Fruit fly (Drosophila melanogaster) whole organism, embryonic: ENCODE results near the gene ClpP.

Experiments
- Ada2b ChIP-seq: fragments of 200-800 bp; sonication (Bioruptor generic); IDR thresholded peaks from 2 replicates; pipeline ENCODE4 v1.3.6; 2022; ENCODE audit warnings: missing biosample characterization, missing genetic modification characterization
- Atf6 ChIP-seq: fragments of 200-800 bp; sonication (Bioruptor generic); IDR thresholded peaks from 2 replicates; pipeline ENCODE4 v1.3.6; 2022; ENCODE audit warnings: missing biosample characterization, missing genetic modification characterization
- BEAF-32 ChIP-seq: fragments of 200-800 bp; sonication (Bioruptor generic); optimal IDR thresholded peaks from 3 replicates; lab custom pipeline; 2017; ENCODE audit warnings: missing biosample characterization, missing genetic modification characterization, mild to moderate bottlenecking, moderate library complexity, missing genetic modification reagents
- Bteb2 ChIP-seq: fragments of 200-800 bp; sonication (Bioruptor generic); optimal IDR thresholded peaks from 2 replicates; lab custom pipeline; 2016; ENCODE audit warnings: missing biosample characterization, missing genetic modification characterization
- CG1024 ChIP-seq: fragments of 200-800 bp; sonication (Bioruptor generic); IDR thresholded peaks from 2 replicates; pipeline ENCODE4 v1.3.6; 2022; ENCODE audit warnings: missing biosample characterization, missing genetic modification characterization
- CG10366 ChIP-seq: fragments of 200-800 bp; sonication (Bioruptor generic); IDR thresholded peaks from 2 replicates; pipeline ENCODE4 v1.3.6; 2022; ENCODE audit warnings: missing biosample characterization, missing genetic modification characterization
- CG10431 ChIP-seq: fragments of 200-800 bp; sonication (Bioruptor generic); optimal IDR thresholded peaks from 3 replicates; lab custom pipeline; 2018; ENCODE audit warnings: missing biosample characterization, mild to moderate bottlenecking, missing genetic modification characterization
- CG12659 ChIP-seq: fragments of 200-800 bp; sonication (Bioruptor generic); optimal IDR thresholded peaks from 3 replicates; lab custom pipeline; 2017; ENCODE audit warnings: mild to moderate bottlenecking, missing biosample characterization, missing genetic modification reagents, missing genetic modification characterization
- CG14050 ChIP-seq: fragments of 200-800 bp; sonication (Bioruptor generic); IDR thresholded peaks from 3 replicates; pipeline ENCODE4 v1.3.6; 2022; ENCODE audit warnings: missing biosample characterization, missing genetic modification characterization
- CG14667 ChIP-seq: fragments of 200-800 bp; sonication (Bioruptor generic); IDR thresholded peaks from 2 replicates; pipeline ENCODE4 v1.3.6; 2022; ENCODE audit warnings: missing biosample characterization, missing genetic modification characterization
- CG15601 ChIP-seq: fragments of 200-800 bp; sonication (Bioruptor generic); optimal IDR thresholded peaks from 3 replicates; lab custom pipeline; 2019; ENCODE audit warnings: missing biosample characterization, mild to moderate bottlenecking, missing genetic modification characterization, moderate library complexity
- CG17385 ChIP-seq: fragments of 200-800 bp; sonication (Bioruptor generic); optimal IDR thresholded peaks from 3 replicates; lab custom pipeline; 2018; ENCODE audit warnings: missing biosample characterization, mild to moderate bottlenecking, missing genetic modification characterization
- CG1792 ChIP-seq: fragments of 200-800 bp; sonication (Bioruptor generic); optimal IDR thresholded peaks from 2 replicates; lab custom pipeline; 2016; ENCODE audit warnings: missing biosample characterization, missing genetic modification characterization
- CG18262 ChIP-seq: fragments of 200-800 bp; optimal IDR thresholded peaks from 3 replicates; lab custom pipeline; 2019; ENCODE audit warnings: missing biosample characterization, mild to moderate bottlenecking, missing genetic modification characterization, moderate library complexity
- CG2116 ChIP-seq: fragments of 200-800 bp; sonication (Bioruptor generic); optimal IDR thresholded peaks from 3 replicates; lab custom pipeline; 2018; ENCODE audit warnings: missing biosample characterization, mild to moderate bottlenecking, missing genetic modification characterization
- CG2199 ChIP-seq: fragments of 200-800 bp; sonication (Bioruptor generic); IDR thresholded peaks from 3 replicates; pipeline ENCODE4 v1.3.6; 2022; ENCODE audit warnings: missing biosample characterization, missing genetic modification characterization
- CG32532 ChIP-seq: fragments of 200-800 bp; sonication (Bioruptor generic); IDR thresholded peaks from 2 replicates; pipeline ENCODE4 v1.3.6; 2022; ENCODE audit warnings: missing biosample characterization, missing genetic modification characterization
- CG32772 ChIP-seq: fragments of 200-800 bp; sonication (Bioruptor generic); IDR thresholded peaks from 2 replicates; pipeline ENCODE4 v1.3.6; 2022; ENCODE audit warnings: missing biosample characterization, missing genetic modification characterization
- CG33213 ChIP-seq: fragments of 200-800 bp; sonication (Bioruptor generic); optimal IDR thresholded peaks from 3 replicates; lab custom pipeline; 2016; ENCODE audit warnings: missing biosample characterization, missing genetic modification characterization
- CG34422 ChIP-seq: fragments of 200-800 bp; sonication (Bioruptor generic); IDR thresholded peaks from 3 replicates; pipeline ENCODE4 v1.3.6; 2022; ENCODE audit warnings: missing biosample characterization, missing genetic modification characterization
- CG4820 ChIP-seq: fragments of 200-800 bp; sonication (Bioruptor generic); optimal IDR thresholded peaks from 3 replicates; lab custom pipeline; 2016; ENCODE audit warnings: missing biosample characterization, missing genetic modification characterization
- CG6689 ChIP-seq: fragments of 200-800 bp; sonication (Bioruptor generic); IDR thresholded peaks from 2 replicates; pipeline ENCODE4 v1.3.6; 2022; ENCODE audit warnings: missing biosample characterization, missing genetic modification characterization
- CG8944 ChIP-seq: fragments of 200-800 bp; sonication (Bioruptor generic); optimal IDR thresholded peaks from 3 replicates; lab custom pipeline; 2016; ENCODE audit warnings: missing biosample characterization, missing genetic modification characterization
- CG9609 ChIP-seq: fragments of 200-800 bp; sonication (Bioruptor generic); optimal IDR thresholded peaks from 3 replicates; lab custom pipeline; 2016; ENCODE audit warnings: missing biosample characterization, missing genetic modification characterization
- Lpt ChIP-seq: fragments of >200 bp; optimal IDR thresholded peaks from 2 replicates; lab custom pipeline; 2018; ENCODE audit warnings: missing biosample characterization, missing genetic modification characterization
- MESR4 ChIP-seq: fragments of 200-800 bp; sonication (Bioruptor generic); optimal IDR thresholded peaks from 2 replicates; lab custom pipeline; 2018; ENCODE audit warnings: missing biosample characterization, mild to moderate bottlenecking, missing genetic modification characterization, moderate library complexity
- Med ChIP-seq: fragments of 200-800 bp; sonication (Bioruptor generic); peaks from one replicate; lab custom pipeline; 2016; ENCODE audit warnings: missing biosample characterization, missing genetic modification characterization, mild to moderate bottlenecking, inconsistent platforms, moderate library complexity
- Myb ChIP-seq: fragments of 200-800 bp; sonication (Bioruptor generic); optimal IDR thresholded peaks from 2 replicates; lab custom pipeline; 2016; ENCODE audit warnings: missing biosample characterization, missing genetic modification characterization
- Pdp1 ChIP-seq, 2 experiments: fragments of 200-800 bp; sonication (Bioruptor generic); optimal IDR thresholded peaks; 3 replicates each; lab custom pipeline; 2016; ENCODE audit warnings: missing biosample characterization in 2 of 2, missing genetic modification characterization in 2 of 2, mild to moderate bottlenecking in 1 of 2, moderate library complexity in 1 of 2
- Ptx1 ChIP-seq: fragments of 200-800 bp; sonication (Bioruptor generic); IDR thresholded peaks from 2 replicates; pipeline ENCODE4 v1.3.6; 2022; ENCODE audit warnings: missing biosample characterization, missing genetic modification characterization
- Rfx ChIP-seq: fragments of 200-800 bp; sonication (Bioruptor generic); IDR thresholded peaks from 2 replicates; pipeline ENCODE4 v1.3.6; 2022; ENCODE audit warnings: missing biosample characterization, missing genetic modification characterization
- Ssrp ChIP-seq: fragments of 200-800 bp; sonication (Bioruptor generic); optimal IDR thresholded peaks from 2 replicates; lab custom pipeline; 2018; ENCODE audit warnings: missing biosample characterization, mild to moderate bottlenecking, missing genetic modification characterization, moderate library complexity
- Xbp1 ChIP-seq: fragments of 200-800 bp; sonication (Bioruptor generic); optimal IDR thresholded peaks from 3 replicates; lab custom pipeline; 2016; ENCODE audit warnings: missing biosample characterization, mild to moderate bottlenecking, missing genetic modification characterization
- YL-1 ChIP-seq: fragments of 200-800 bp; sonication (Bioruptor generic); optimal IDR thresholded peaks from 3 replicates; lab custom pipeline; 2017; ENCODE audit warnings: missing biosample characterization, mild to moderate bottlenecking, missing genetic modification characterization
- aop ChIP-seq: fragments of 200-800 bp; sonication (Bioruptor generic); IDR thresholded peaks from 2 replicates; pipeline ENCODE4 v1.3.6; 2022; ENCODE audit warnings: missing biosample characterization, missing genetic modification characterization
- bsh ChIP-seq, 2 experiments: fragments of 200-800 bp; sonication (Bioruptor generic); optimal IDR thresholded peaks; 2 replicates each; lab custom pipeline; 2017 to 2018; ENCODE audit warnings: mild to moderate bottlenecking in 2 of 2, missing biosample characterization in 2 of 2, missing genetic modification characterization in 2 of 2, moderate library complexity in 1 of 2
- chif ChIP-seq, 2 experiments: fragments of 200-800 bp; sonication (Bioruptor generic); optimal IDR thresholded peaks; 3 replicates each; lab custom pipeline; 2016; ENCODE audit warnings: missing biosample characterization in 2 of 2, missing genetic modification characterization in 2 of 2
- chn ChIP-seq: fragments of 200-800 bp; sonication (Bioruptor generic); optimal IDR thresholded peaks from 2 replicates; lab custom pipeline; 2016; ENCODE audit warnings: missing biosample characterization, missing genetic modification characterization
- dati ChIP-seq: fragments of 200-800 bp; sonication (Bioruptor generic); IDR thresholded peaks from 2 replicates; pipeline ENCODE4 v1.3.6; 2022; ENCODE audit warnings: missing biosample characterization, missing genetic modification characterization
- dpn ChIP-seq, 2 experiments: fragments of 200-800 bp; sonication (Bioruptor generic); optimal IDR thresholded peaks; 3 replicates each; lab custom pipeline; 2016; ENCODE audit warnings: missing biosample characterization in 2 of 2, missing genetic modification characterization in 2 of 2
- grau ChIP-seq: fragments of 200-800 bp; optimal IDR thresholded peaks from 3 replicates; lab custom pipeline; 2019; ENCODE audit warnings: missing biosample characterization, mild to moderate bottlenecking, missing genetic modification characterization, moderate library complexity
- gro ChIP-seq: fragments of 200-800 bp; sonication (Bioruptor generic); optimal IDR thresholded peaks from 2 replicates; lab custom pipeline; 2016; ENCODE audit warnings: missing biosample characterization, missing genetic modification characterization
- lilli ChIP-seq: fragments of 200-800 bp; sonication (Bioruptor generic); optimal IDR thresholded peaks from 3 replicates; lab custom pipeline; 2016; ENCODE audit warnings: missing biosample characterization, missing genetic modification characterization
- mam ChIP-seq: fragments of 200-800 bp; sonication (Bioruptor generic); optimal IDR thresholded peaks from 3 replicates; lab custom pipeline; 2016; ENCODE audit warnings: missing biosample characterization, missing genetic modification characterization
- nerfin-1 ChIP-seq: fragments of 200-800 bp; sonication (Bioruptor generic); optimal IDR thresholded peaks from 3 replicates; lab custom pipeline; 2019; ENCODE audit warnings: missing biosample characterization, mild to moderate bottlenecking, missing genetic modification characterization, moderate library complexity
- pzg ChIP-seq: fragments of 200-800 bp; sonication (Bioruptor generic); optimal IDR thresholded peaks from 3 replicates; lab custom pipeline; 2018; ENCODE audit warnings: missing biosample characterization, mild to moderate bottlenecking, missing genetic modification characterization, moderate library complexity
- sd ChIP-seq: fragments of 200-800 bp; sonication (Bioruptor generic); optimal IDR thresholded peaks from 3 replicates; lab custom pipeline; 2018; ENCODE audit warnings: missing biosample characterization, mild to moderate bottlenecking, missing genetic modification characterization, moderate library complexity
- sens ChIP-seq: fragments of 200-800 bp; sonication (Bioruptor generic); peaks from one replicate; lab custom pipeline; 2016; ENCODE audit warnings: missing biosample characterization, missing genetic modification characterization
- so ChIP-seq: fragments of 200-800 bp; sonication (Bioruptor generic); IDR thresholded peaks from 3 replicates; pipeline ENCODE4 v1.3.6; 2022; ENCODE audit warnings: missing biosample characterization, missing genetic modification characterization
- vfl ChIP-seq: fragments of 200-800 bp; sonication (Bioruptor generic); optimal IDR thresholded peaks from 2 replicates; lab custom pipeline; 2016; ENCODE audit warnings: missing biosample characterization, missing genetic modification characterization

ClpP gene

DNA sequence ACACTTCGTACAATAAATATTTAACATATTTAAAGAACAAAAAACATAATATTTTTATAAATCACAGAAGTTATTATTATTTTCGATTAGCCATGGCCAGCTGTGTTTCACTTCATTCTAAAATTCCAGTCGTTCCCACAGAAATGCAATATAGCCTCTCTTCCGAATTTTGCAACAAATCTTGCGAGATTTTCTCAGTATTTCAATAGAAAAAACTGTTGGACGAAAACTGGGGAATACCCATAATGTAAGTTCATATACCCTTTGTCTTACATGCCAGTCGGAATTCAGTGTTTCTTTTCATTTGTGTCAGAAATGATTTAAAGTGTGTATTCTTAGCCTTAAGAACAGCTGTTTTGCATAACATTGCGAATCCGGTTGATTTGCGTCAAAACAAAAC lies at the start of gene ClpP, which contains the start of gene CtsL4 (continued):
- TF ChIP-seq Atf6 (GFP tag; lab: Robert Waterston, UW) (0 out of 2 replicates have a peak, but pooled peaks have one; percentile 35), Ada2b (peak; percentile 37), CG10366 (peak; percentile 38; the same call in 1 of the 2 replicates), CG10431 (peak; percentile 87), chn (GFP tag; lab: Kevin White, UChicago) (peak; percentile 13), BEAF-32 (GFP tag; lab: Kevin White, UChicago) (peak; percentile 31), dpn (GFP tag; optimal IDR thresholded peaks at IDR 0.05; lab: Kevin White, UChicago) (peak; percentile 53 to 67), CG9609 (GFP tag; lab: Kevin White, UChicago) (peak; percentile 30), CG2199 (GFP tag; lab: Robert Waterston, UW) (peak; percentile 55; the same call in 1 of the 3 replicates), bsh (GFP tag; optimal IDR thresholded peaks at IDR 0.05; lab: Kevin White, UChicago) (peak in 1 of 2 experiments; percentile 33), CG2116 (GFP tag; lab: Kevin White, UChicago) (peak; percentile 65), CG32532 (GFP tag; lab: Robert Waterston, UW) (peak; percentile 34), CG1024 (GFP tag; lab: Robert Waterston, UW) (peak; percentile 95), Ptx1 (GFP tag; lab: Robert Waterston, UW) (peak; percentile 60), CG18262 (peak; percentile 57), chif (GFP tag; optimal IDR thresholded peaks at IDR 0.05; lab: Kevin White, UChicago) (peak in 1 of 2 experiments; percentile 39), CG17385 (peak; percentile 39), CG12659 (GFP tag; lab: Kevin White, UChicago) (peak; percentile 76), Pdp1 (GFP tag; optimal IDR thresholded peaks at IDR 0.05; lab: Kevin White, UChicago) (peak; percentile 29 to 97), Xbp1 (GFP tag; lab: Kevin White, UChicago) (peak; percentile 71), CG1792 (GFP tag; lab: Kevin White, UChicago) (no peak), CG33213 (peak; percentile 15), CG8944 (GFP tag; lab: Kevin White, UChicago) (peak; percentile 20), mam (GFP tag; lab: Kevin White, UChicago) (peak; percentile 47), CG4820 (GFP tag; lab: Kevin White, UChicago) (no peak), CG14667 (GFP tag; lab: Robert Waterston, UW) (peak; percentile 85), Med (peak; percentile 77), CG15601 (tag; lab: Kevin White, UChicago) (peak; percentile 39)
- TF ChIP-seq, all 482 proteins: peak for 177

DNA sequence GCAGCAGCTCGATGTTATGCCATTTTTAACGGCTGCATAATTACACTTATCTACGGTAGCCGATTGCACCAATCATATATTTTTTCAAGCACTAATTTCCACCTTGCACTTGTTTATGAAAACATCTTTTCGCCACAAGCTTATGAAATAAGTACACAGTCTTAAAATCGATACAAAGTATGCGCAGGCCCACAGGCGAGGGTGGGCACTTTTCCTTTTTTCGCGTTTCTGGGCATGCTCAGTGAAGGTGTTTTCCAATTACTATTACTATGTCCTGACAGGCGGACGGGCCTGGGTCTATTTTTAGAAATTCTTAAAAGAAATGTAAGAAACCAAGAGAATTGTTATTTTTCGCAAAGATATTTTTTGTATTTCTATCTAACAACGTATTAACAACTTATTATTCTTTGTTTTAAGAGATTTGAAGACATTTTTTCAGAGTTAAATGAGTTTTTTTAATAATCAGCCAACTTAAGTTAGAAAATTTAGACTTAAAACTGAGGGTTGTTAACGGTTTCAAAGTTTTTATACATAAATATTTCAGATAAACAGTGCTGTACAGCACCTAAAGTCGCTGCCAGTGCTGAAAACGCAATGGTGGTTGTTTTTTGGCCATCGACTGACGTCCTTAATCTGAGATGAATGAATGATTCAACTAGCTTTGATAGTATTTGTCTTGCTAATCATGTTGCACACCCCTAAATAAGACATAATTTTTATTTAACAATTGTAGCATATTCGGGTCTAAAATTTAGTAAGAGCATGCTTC lies 45.8 kb upstream of the ClpP start, which contains the start of gene Cdk5alpha:
Gene Cdk5alpha, minus strand, starts transcription at position 343 of the 769 bp plus-strand sequence.
- TF ChIP-seq MESR4 (GFP tag; lab: Kevin White, UChicago) (peak; percentile 8), sens (peak; percentile 85), nerfin-1 (peak; percentile 22), CG6689 (GFP tag; lab: Robert Waterston, UW) (no peak), Med (peak; percentile 79), Myb (GFP tag; lab: Kevin White, UChicago) (peak; percentile 41), grau (no peak), Bteb2 (GFP tag; lab: Kevin White, UChicago) (peak; percentile 1), gro (GFP tag; lab: Kevin White, UChicago) (no peak), Ssrp (tag; lab: Kevin White, UChicago) (no peak), Rfx (no peak), lilli (GFP tag; lab: Kevin White, UChicago) (peak; percentile 24), CG14050 (GFP tag; lab: Robert Waterston, UW) (no peak), CG34422 (no peak), sd (tag; lab: Kevin White, UChicago) (no peak), vfl (no peak), so (GFP tag; lab: Robert Waterston, UW) (no peak), aop (GFP tag; lab: Robert Waterston, UW) (no peak), pzg (GFP tag; lab: Kevin White, UChicago) (peak; percentile 18), CG18262 (no peak), dati (GFP tag; lab: Robert Waterston, UW) (no peak), Lpt (GFP tag; lab: Kevin White, UChicago) (no peak), CG33213 (peak; percentile 0), CG32772 (GFP tag; lab: Robert Waterston, UW) (no peak), YL-1 (no peak)
